Fruit fly (Drosophila melanogaster): ENCODE measurements around the gene Rcd-1.

Gene Rcd-1

dm6 chrX:19601644-19602043 lies 36.9 kb upstream of the Rcd-1 start, which contains the start of gene CG14220 (continued):
- no peak for TF ChIP-seq kni (GFP tag; optimal IDR thresholded peaks at IDR 0.05)
- TF ChIP-seq CG16779 (GFP tag; IDR thresholded peaks at IDR 0.05), result no peak
- TF ChIP-seq tup (GFP tag; optimal IDR thresholded peaks at IDR 0.05), result no peak
- peak; percentile 9 for TF ChIP-seq CG13296 (GFP tag; optimal IDR thresholded peaks at IDR 0.05)
- no peak for TF ChIP-seq CG12299 (tag; optimal IDR thresholded peaks at IDR 0.05)
- TF ChIP-seq CG12942 (GFP tag; optimal IDR thresholded peaks at IDR 0.05), result no peak
- no peak for TF ChIP-seq CG8089 (GFP tag; optimal IDR thresholded peaks at IDR 0.05)
- no peak for TF ChIP-seq dimm (GFP tag; IDR thresholded peaks at IDR 0.05)
- no peak for TF ChIP-seq grn (GFP tag; optimal IDR thresholded peaks at IDR 0.05)
- peak; percentile 36; the same call in 1 of the 2 replicates for TF ChIP-seq slbo (GFP tag; IDR thresholded peaks at IDR 0.05)
- TF ChIP-seq shn (GFP tag; optimal IDR thresholded peaks at IDR 0.05), result no peak
- TF ChIP-seq CG1024 (GFP tag; IDR thresholded peaks at IDR 0.05), result no peak
- no peak for TF ChIP-seq tgo (GFP tag; IDR thresholded peaks at IDR 0.05)
- no peak for TF ChIP-seq pnt (GFP tag; optimal IDR thresholded peaks at IDR 0.05)
- TF ChIP-seq CG6654 (GFP tag; optimal IDR thresholded peaks at IDR 0.05), result no peak
- TF ChIP-seq vvl (GFP tag; IDR thresholded peaks at IDR 0.05), result no peak
- peak; percentile 83 for TF ChIP-seq stwl (tag; optimal IDR thresholded peaks at IDR 0.05)
- no peak for TF ChIP-seq BtbVII (GFP tag; optimal IDR thresholded peaks at IDR 0.05)
- TF ChIP-seq p53 (GFP tag; optimal IDR thresholded peaks at IDR 0.05), result no peak
- TF ChIP-seq ash1 (GFP tag; optimal IDR thresholded peaks at IDR 0.05), result no peak
- TF ChIP-seq gt (GFP tag; IDR thresholded peaks at IDR 0.05), result no peak
- TF ChIP-seq CG12219 (GFP tag; optimal IDR thresholded peaks at IDR 0.05), result no peak
- no peak for TF ChIP-seq CG14014 (GFP tag; IDR thresholded peaks at IDR 0.05)
- no peak for TF ChIP-seq CG1832 (GFP tag; optimal IDR thresholded peaks at IDR 0.05)
- no peak for TF ChIP-seq lmd (GFP tag; IDR thresholded peaks at IDR 0.05)
- TF ChIP-seq Dp (GFP tag; optimal IDR thresholded peaks at IDR 0.05), result peak; percentile 92
- no peak for TF ChIP-seq NfI (GFP tag; optimal IDR thresholded peaks at IDR 0.05)
- TF ChIP-seq CG17612 (GFP tag; IDR thresholded peaks at IDR 0.05), result no peak
- peak; percentile 32 for TF ChIP-seq nmo (GFP tag; optimal IDR thresholded peaks at IDR 0.05)
- no peak for TF ChIP-seq Dip3 (GFP tag; optimal IDR thresholded peaks at IDR 0.05)
- TF ChIP-seq CG12236 (GFP tag; optimal IDR thresholded peaks at IDR 0.05), result no peak
- TF ChIP-seq gce (GFP tag; IDR thresholded peaks at IDR 0.05), result no peak
- peak; percentile 17 for TF ChIP-seq CoRest (tag; optimal IDR thresholded peaks at IDR 0.05)
- peak; percentile 92 for TF ChIP-seq E2f2 (GFP tag; IDR thresholded peaks at IDR 0.05)
- no peak for TF ChIP-seq CG11398 (GFP tag; optimal IDR thresholded peaks at IDR 0.05)
- no peak for TF ChIP-seq CG15011 (GFP tag; optimal IDR thresholded peaks at IDR 0.05)
- TF ChIP-seq Tbp (GFP tag; optimal IDR thresholded peaks at IDR 0.05), result no peak
- no peak for TF ChIP-seq dysf (GFP tag; IDR thresholded peaks at IDR 0.05)
- TF ChIP-seq tin (GFP tag; optimal IDR thresholded peaks at IDR 0.05), result no peak
- no peak for TF ChIP-seq stc (GFP tag; IDR thresholded peaks at IDR 0.05)
- no peak for TF ChIP-seq Max (GFP tag; optimal IDR thresholded peaks at IDR 0.05)
- TF ChIP-seq CG8388 (GFP tag; optimal IDR thresholded peaks at IDR 0.05), result no peak
- no peak for TF ChIP-seq Chrac-16 (GFP tag; optimal IDR thresholded peaks at IDR 0.05)
- peak; percentile 90 for TF ChIP-seq BEAF-32 (GFP tag; optimal IDR thresholded peaks at IDR 0.05)
- peak; percentile 87 for TF ChIP-seq vnd (GFP tag; IDR thresholded peaks at IDR 0.05; ENCODE audit: partially characterized antibody)
- peak; percentile 39; the same call in 1 of the 3 replicates for TF ChIP-seq row (GFP tag; IDR thresholded peaks at IDR 0.05)
- no peak for TF ChIP-seq ham (GFP tag; IDR thresholded peaks at IDR 0.05)
- peak; percentile 37 for TF ChIP-seq B-H2 (GFP tag; optimal IDR thresholded peaks at IDR 0.05)
- no peak for TF ChIP-seq CG10431 (GFP tag; optimal IDR thresholded peaks at IDR 0.05)
- no peak for TF ChIP-seq salm (tag; optimal IDR thresholded peaks at IDR 0.05)
- TF ChIP-seq Nf-YC (tag; optimal IDR thresholded peaks at IDR 0.05), result peak; percentile 16
- TF ChIP-seq Gsc (GFP tag; IDR thresholded peaks at IDR 0.05), result no peak
- no peak for TF ChIP-seq Ravus (GFP tag; IDR thresholded peaks at IDR 0.05)

All from whole organism, embryonic.